Worm (Caenorhabditis elegans): ENCODE data around the gene ZK637.14.

Gene ZK637.14

ce11 chrIII:8873990-8874668, 14.8 kb downstream of the ZK637.14 start:
- TF ChIP-seq W03F9.2 (tag; optimal IDR thresholded peaks at IDR 0.05) (no peak), him-1 (tag; optimal IDR thresholded peaks at IDR 0.05) (peak; percentile 86)

ce11 chrIII:8873045-8873457, 15.9 kb downstream of the ZK637.14 start:
- TF ChIP-seq him-1 (tag; optimal IDR thresholded peaks at IDR 0.05) (peak; percentile 60), W03F9.2 (tag; optimal IDR thresholded peaks at IDR 0.05) (no peak)

DNA sequence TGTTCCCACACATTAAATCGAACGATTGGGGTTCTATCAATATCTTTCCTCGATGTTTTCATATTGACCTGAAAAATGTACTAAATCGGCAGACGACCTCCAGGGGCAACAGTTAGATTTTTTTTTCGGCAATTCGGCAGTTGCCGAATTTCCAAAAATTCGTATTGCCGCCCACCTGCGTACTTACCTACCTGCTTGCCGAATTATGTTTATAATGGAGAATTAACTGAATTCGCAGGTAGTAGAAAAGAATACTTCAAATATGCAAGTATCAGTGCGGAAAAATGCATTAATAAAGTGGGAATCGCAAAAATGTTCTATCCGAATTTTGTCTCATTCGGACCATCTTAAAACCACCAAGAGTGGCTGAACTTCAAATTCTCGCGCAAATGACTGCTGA, 19.3 kb downstream of the ZK637.14 start:
- TF ChIP-seq dao-5 (tag; optimal IDR thresholded peaks at IDR 0.05) (no peak), him-1 (tag; optimal IDR thresholded peaks at IDR 0.05) (no peak), W03F9.2 (tag; optimal IDR thresholded peaks at IDR 0.05) (no peak)

- TF ChIP-seq dao-5 (tag; optimal IDR thresholded peaks at IDR 0.05) (no peak), W03F9.2 (tag; optimal IDR thresholded peaks at IDR 0.05) (peak; percentile 22)
These were observed 20.9 kb downstream of the ZK637.14 start for ce11 chrIII:8867922-8868655.

- no peak for TF ChIP-seq W03F9.2 (tag; optimal IDR thresholded peaks at IDR 0.05)
- TF ChIP-seq dao-5 (tag; optimal IDR thresholded peaks at IDR 0.05) = no peak
- no peak for TF ChIP-seq him-1 (tag; optimal IDR thresholded peaks at IDR 0.05)
These were observed 21.7 kb downstream of the ZK637.14 start for ce11 chrIII:8866983-8867842.

DNA sequence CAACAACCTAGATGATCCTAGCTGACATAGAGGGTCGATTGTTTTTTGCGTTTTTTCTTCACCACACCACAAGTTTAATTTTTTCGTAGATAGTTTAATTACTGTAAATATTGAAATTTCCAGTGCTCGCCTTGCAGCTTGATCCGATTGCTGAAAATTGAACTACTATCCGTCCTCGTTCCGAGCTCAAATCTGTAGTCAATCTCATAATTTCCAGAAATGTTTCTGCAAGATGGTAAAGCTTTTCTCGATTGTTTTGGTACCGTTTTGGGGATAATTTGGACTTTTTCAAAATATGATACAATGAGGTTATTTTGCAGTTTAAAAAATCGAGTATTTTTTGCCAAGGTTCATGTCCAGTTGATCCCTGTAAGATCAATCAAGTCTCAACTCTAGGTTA, 22.9 kb downstream of the ZK637.14 start:
- TF ChIP-seq W03F9.2 (tag; optimal IDR thresholded peaks at IDR 0.05) (no peak), dao-5 (tag; optimal IDR thresholded peaks at IDR 0.05) (no peak), him-1 (tag; optimal IDR thresholded peaks at IDR 0.05) (no peak)

- TF ChIP-seq dao-5 (tag; optimal IDR thresholded peaks at IDR 0.05) = peak; percentile 45
- TF ChIP-seq him-1 (tag; optimal IDR thresholded peaks at IDR 0.05) = no peak
- peak; percentile 45 for TF ChIP-seq W03F9.2 (tag; optimal IDR thresholded peaks at IDR 0.05)
These were observed 23.6 kb downstream of the ZK637.14 start for ce11 chrIII:8865294-8865766.

DNA sequence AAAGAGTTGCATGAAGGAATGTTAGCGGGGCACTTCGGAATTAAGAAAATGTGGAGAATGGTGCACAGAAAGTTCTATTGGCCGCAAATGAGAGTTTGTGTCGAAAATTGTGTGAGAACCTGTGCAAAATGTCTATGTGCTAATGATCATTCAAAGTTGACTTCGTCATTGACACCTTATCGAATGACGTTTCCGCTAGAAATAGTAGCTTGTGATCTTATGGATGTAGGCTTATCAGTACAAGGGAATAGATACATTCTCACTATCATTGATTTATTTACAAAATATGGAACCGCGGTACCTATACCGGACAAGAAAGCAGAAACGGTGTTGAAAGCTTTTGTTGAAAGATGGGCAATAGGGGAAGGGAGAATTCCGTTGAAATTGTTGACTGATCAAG, 30.5 kb downstream of the ZK637.14 start:
- TF ChIP-seq dao-5 (tag; optimal IDR thresholded peaks at IDR 0.05) = no peak
- no peak for TF ChIP-seq him-1 (tag; optimal IDR thresholded peaks at IDR 0.05)
- no peak for TF ChIP-seq W03F9.2 (tag; optimal IDR thresholded peaks at IDR 0.05)

DNA sequence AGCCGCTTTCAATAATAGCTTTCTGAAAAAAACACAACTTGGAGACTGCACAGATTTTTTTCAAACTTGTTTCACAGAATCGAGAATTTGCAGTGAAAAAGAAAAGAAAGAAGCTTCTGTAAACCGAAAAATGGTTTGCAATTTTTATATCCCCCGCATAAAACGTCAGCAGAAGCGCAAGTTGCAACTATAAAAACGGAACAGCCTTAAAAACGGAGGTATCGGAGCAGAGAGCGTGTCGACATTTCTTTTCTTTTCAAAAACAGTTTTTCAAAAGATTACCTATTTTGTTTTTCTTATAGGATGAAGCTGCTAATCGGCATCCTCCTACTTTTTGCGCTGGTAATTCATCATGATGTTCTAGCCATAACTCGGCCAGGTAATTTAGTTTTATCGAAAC, 37.0 kb downstream of the ZK637.14 start, which contains the start of gene plg-1:
Gene plg-1 (plus strand): TSS at position 301 of the 400 bp plus-strand sequence.
- TF ChIP-seq dao-5 (tag; optimal IDR thresholded peaks at IDR 0.05) (no peak), W03F9.2 (tag; optimal IDR thresholded peaks at IDR 0.05) (no peak)

DNA sequence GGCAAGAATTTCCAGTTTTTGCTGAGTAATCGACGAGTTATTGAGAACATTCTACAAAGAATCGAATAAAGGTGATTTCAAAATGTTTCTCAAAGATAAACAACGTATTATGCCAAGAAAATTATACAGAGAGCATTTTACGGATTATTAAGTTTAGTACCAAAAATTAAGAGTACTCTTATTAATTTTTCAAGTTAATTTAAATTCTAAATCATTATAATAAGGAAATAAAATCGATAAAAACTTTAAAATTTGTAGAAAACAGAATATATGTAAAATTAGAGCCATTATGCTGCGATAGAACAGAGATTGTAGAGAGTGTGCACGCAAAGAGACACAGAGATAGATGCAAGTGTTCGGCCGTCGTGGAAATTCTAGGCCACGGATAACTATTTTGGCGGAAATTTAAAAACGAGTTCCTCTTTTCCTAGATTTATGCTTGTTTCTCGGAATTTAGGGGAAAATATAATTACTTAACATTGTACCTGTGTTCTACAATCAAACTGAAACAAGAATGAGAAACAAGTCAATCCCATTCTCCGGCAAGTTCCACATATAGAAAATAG, 38.4 kb downstream of the ZK637.14 start, which contains the start of gene F44E2.9:
Gene F44E2.9 (minus strand): TSS at position 51 of the 566 bp plus-strand sequence.
- no peak for TF ChIP-seq him-1 (tag; optimal IDR thresholded peaks at IDR 0.05)
- peak; percentile 85 for TF ChIP-seq W03F9.2 (tag; optimal IDR thresholded peaks at IDR 0.05)

- no peak for TF ChIP-seq him-1 (tag; optimal IDR thresholded peaks at IDR 0.05)
- TF ChIP-seq dao-5 (tag; optimal IDR thresholded peaks at IDR 0.05) = no peak
- TF ChIP-seq W03F9.2 (tag; optimal IDR thresholded peaks at IDR 0.05) = no peak
These were observed 39.4 kb downstream of the ZK637.14 start, which contains the start of gene F44E2.8 for ce11 chrIII:8849507-8849906. TSS of gene F44E2.8 (minus strand) at chrIII:8849877.

ce11 chrIII:8848372-8848771, 40.6 kb downstream of the ZK637.14 start, which contains the start of gene F44E2.7:
TSS of gene F44E2.7 (minus strand) at chrIII:8848472.
- TF ChIP-seq him-1 (tag; optimal IDR thresholded peaks at IDR 0.05) = no peak
- no peak for TF ChIP-seq W03F9.2 (tag; optimal IDR thresholded peaks at IDR 0.05)
- no peak for TF ChIP-seq dao-5 (tag; optimal IDR thresholded peaks at IDR 0.05)

DNA sequence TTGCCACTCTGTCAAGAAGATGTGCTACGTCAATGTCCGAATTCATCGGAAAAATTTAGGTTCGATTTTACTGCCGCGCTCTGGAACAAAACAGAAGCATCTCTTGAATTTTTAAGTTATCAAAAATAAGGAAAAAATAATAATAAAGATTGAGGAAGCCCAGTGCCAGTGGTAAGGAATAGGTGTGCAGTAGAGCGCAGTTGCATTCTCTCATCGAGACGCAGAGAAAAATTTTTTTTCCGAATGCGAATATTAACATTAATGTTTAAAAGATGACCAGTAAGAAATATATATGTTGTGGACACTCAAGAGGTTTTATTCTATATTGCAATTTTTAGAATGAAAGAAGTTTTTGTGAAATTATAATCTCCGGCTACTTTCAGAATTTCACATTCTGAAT, 41.2 kb downstream of the ZK637.14 start:
- TF ChIP-seq dao-5 (tag; optimal IDR thresholded peaks at IDR 0.05) = no peak
- TF ChIP-seq him-1 (tag; optimal IDR thresholded peaks at IDR 0.05) = no peak
- TF ChIP-seq W03F9.2 (tag; optimal IDR thresholded peaks at IDR 0.05) = peak; percentile 73

All from whole organism, L4/young adult.